Worm (Caenorhabditis elegans) whole organism, L1 larva: ENCODE data around the gene gmap-2.

Experiments used
- dpl-1 ChIP-seq, 3 experiments: fragments of 150-350 bp in 2 of 3; sonication (generic microtip) in 1 of 3; optimal IDR thresholded peaks; 2 replicates each; lab custom pipeline; 2014 to 2017; ENCODE audit warnings: missing biosample characterization in 3 of 3, missing genetic modification characterization in 3 of 3, missing genetic modification reagents in 3 of 3
- nhr-90 ChIP-seq: sonication (generic microtip); optimal IDR thresholded peaks from 2 replicates; lab custom pipeline; 2016; ENCODE audit warnings: mild to moderate bottlenecking, missing genetic modification characterization, missing compliant biosample characterization; ENCODE audit not compliant: poor library complexity
- skn-1 ChIP-seq: fragments of 150-350 bp; optimal IDR thresholded peaks from 2 replicates; lab custom pipeline; 2014; ENCODE audit warnings: missing biosample characterization, missing genetic modification characterization
- zag-1 ChIP-seq: fragments of 150-350 bp; optimal IDR thresholded peaks from 2 replicates; lab custom pipeline; 2014; ENCODE audit warnings: missing biosample characterization, missing genetic modification characterization

ce11 chrX:12979747-12980146 is 36.7 kb upstream of the gmap-2 start:
- TF ChIP-seq skn-1 (tag; lab: Kevin White, UChicago) (no peak), dpl-1 (GFP tag; optimal IDR thresholded peaks at IDR 0.05; lab: Kevin White, UChicago) (no peak), zag-1 (tag; lab: Kevin White, UChicago) (no peak), nhr-90 (tag; lab: Kevin White, UChicago) (no peak)
